Worm (Caenorhabditis elegans) whole organism, early embryonic: ENCODE data around the gene fbxa-4.

Experiments used
- B0310.2 ChIP-seq: sonication (generic microtip); optimal IDR thresholded peaks from 2 replicates; lab custom pipeline; 2016; ENCODE audit warnings: mild to moderate bottlenecking, missing genetic modification characterization, missing compliant biosample characterization
- ama-1 ChIP-seq: fragments of 150-350 bp; optimal IDR thresholded peaks from 2 replicates; lab custom pipeline; 2014
- ceh-13 ChIP-seq: fragments of 200-800 bp; sonication (Bioruptor generic); optimal IDR thresholded peaks from 2 replicates; lab custom pipeline; 2018; ENCODE audit warnings: mild to moderate bottlenecking, missing genetic modification characterization, missing compliant biosample characterization
- flt-1 ChIP-seq: fragments of 200-800 bp; sonication (Bioruptor generic); IDR thresholded peaks from 2 replicates; pipeline ENCODE4 v1.3.6; 2022; ENCODE audit warnings: missing genetic modification characterization, missing compliant biosample characterization
- hmbx-1 ChIP-seq: sonication (generic microtip); optimal IDR thresholded peaks from 2 replicates; lab custom pipeline; 2016; ENCODE audit warnings: mild to moderate bottlenecking, missing genetic modification characterization, missing compliant biosample characterization
- hmg-4 ChIP-seq: fragments of 200-800 bp; sonication (Bioruptor generic); optimal IDR thresholded peaks from 2 replicates; lab custom pipeline; 2018; ENCODE audit warnings: mild to moderate bottlenecking, missing genetic modification characterization, missing compliant biosample characterization
- scrt-1 ChIP-seq: fragments of 200-800 bp; sonication (Bioruptor generic); IDR thresholded peaks from 2 replicates; pipeline ENCODE4 v1.3.6; 2022; ENCODE audit warnings: missing genetic modification characterization, missing compliant biosample characterization
- tbx-11 ChIP-seq: fragments of 200-800 bp; sonication (Bioruptor generic); IDR thresholded peaks from 2 replicates; pipeline ENCODE4 v1.3.6; 2022; ENCODE audit warnings: missing genetic modification characterization, missing compliant biosample characterization

DNA sequence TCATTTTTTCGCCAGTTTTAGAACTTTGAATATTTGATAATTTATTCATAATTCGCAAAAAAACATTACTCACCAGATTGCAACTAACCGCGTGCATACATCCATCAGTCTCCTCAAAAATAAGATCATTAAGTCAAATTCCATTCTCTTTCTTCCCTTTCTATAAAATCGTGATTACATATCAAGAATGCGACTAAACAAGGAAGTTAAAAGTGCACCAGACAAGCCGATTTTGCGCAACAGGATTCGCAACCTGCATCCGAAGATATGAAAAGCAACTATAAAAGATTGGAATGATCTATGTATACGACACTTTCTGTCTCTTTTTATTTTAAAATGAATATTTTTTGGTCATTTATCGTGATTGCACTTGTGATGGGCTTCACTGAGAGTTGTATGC, 46.4 kb downstream of the fbxa-4 start, which contains the start of gene hpo-25:
- TF ChIP-seq ceh-13 (no peak), hmbx-1 (tag; lab: Kevin White, UChicago) (no peak), hmg-4 (GFP tag; lab: Kevin White, UChicago) (no peak), B0310.2 (no peak), ama-1 (no peak), scrt-1 (no peak), flt-1 (GFP tag; lab: Robert Waterston, UW) (no peak), tbx-11 (GFP tag; lab: Robert Waterston, UW) (no peak)
